Fruit fly (Drosophila melanogaster): ENCODE data around the gene lobo.

dm6 chr3R:25178521-25178920 is 15.1 kb downstream of the lobo start:
- TF ChIP-seq Hr39 (GFP tag; optimal IDR thresholded peaks at IDR 0.05), result peak; percentile 85
- peak; percentile 31 for TF ChIP-seq CG9139 (GFP tag; optimal IDR thresholded peaks at IDR 0.05)
- no peak for TF ChIP-seq Hr38 (GFP tag; optimal IDR thresholded peaks at IDR 0.05)
- TF ChIP-seq Ets21C (GFP tag; optimal IDR thresholded peaks at IDR 0.05), result peak; percentile 67
- TF ChIP-seq CG7368 (GFP tag; optimal IDR thresholded peaks at IDR 0.05), result peak; percentile 56
- TF ChIP-seq Met (GFP tag; optimal IDR thresholded peaks at IDR 0.05), result peak; percentile 89
